Worm (Caenorhabditis elegans): ENCODE measurements around the gene Y82E9BL.12.

DNA sequence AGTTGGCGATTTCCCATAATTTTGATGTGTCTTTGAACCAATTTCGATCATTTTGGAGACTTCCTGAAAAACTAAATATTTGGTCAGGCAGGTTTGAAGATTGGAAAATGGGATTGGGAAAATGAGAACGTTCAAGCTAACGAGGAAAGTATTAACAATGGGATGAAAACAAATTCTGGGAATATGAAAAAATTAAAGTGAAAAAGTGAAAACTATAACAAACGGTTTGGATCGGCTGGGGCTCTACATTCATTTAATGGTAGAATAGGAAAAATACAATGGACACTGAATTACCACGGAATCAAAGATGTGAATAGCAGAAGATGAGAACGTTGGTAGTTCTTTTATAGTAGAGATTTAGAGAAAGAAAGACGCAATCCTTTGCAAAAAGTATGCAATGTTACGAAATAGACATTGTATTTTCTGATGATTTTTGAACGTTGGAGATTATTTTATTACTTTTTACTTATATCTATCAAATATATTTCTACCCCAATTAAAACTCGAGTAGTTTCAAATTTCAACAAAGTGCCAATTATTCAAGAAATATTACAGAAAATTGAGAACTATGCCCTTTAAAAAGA lies 20.4 kb upstream of the Y82E9BL.12 start, which contains the start of gene fbxa-50:
- no peak for TF ChIP-seq scrt-1 (GFP tag; IDR thresholded peaks at IDR 0.05)
- no peak for TF ChIP-seq F13C5.2 (tag; optimal IDR thresholded peaks at IDR 0.05)
- no peak for TF ChIP-seq hmbx-1 (tag; optimal IDR thresholded peaks at IDR 0.05)
